Fruit fly (Drosophila melanogaster): ENCODE measurements around the gene Kcmf1.

Kcmf1 gene

dm6 chr3R:9055119-9056105 is 40.7 kb upstream of the Kcmf1 start (continued):
- TF ChIP-seq CG12659 (GFP tag; optimal IDR thresholded peaks at IDR 0.05) (peak; percentile 92), Hr51 (GFP tag; optimal IDR thresholded peaks at IDR 0.05) (peak; percentile 66 to 95), ac (GFP tag; optimal IDR thresholded peaks at IDR 0.05) (peak; percentile 38), NK7.1 (GFP tag; optimal IDR thresholded peaks at IDR 0.05) (peak; percentile 37), croc (GFP tag; conservative IDR thresholded peaks at IDR 0.05) (peak; percentile 82), CG13123 (GFP tag; optimal IDR thresholded peaks at IDR 0.05) (peak; percentile 82), Hr39 (optimal IDR thresholded peaks at IDR 0.05) (no peak), CG6791 (GFP tag; IDR thresholded peaks at IDR 0.05; ENCODE audit: partially characterized antibody) (no peak), CG10543 (GFP tag; optimal IDR thresholded peaks at IDR 0.05) (peak; percentile 37), CG10274 (GFP tag; optimal IDR thresholded peaks at IDR 0.05) (peak; percentile 92), Bdp1 (GFP tag; optimal IDR thresholded peaks at IDR 0.05) (peak; percentile 23), CG2889 (GFP tag; IDR thresholded peaks at IDR 0.05) (no peak), stc (GFP tag; IDR thresholded peaks at IDR 0.05) (no peak), gem (tag; optimal IDR thresholded peaks at IDR 0.05) (peak; percentile 97), ap (GFP tag; IDR thresholded peaks at IDR 0.05) (no peak), sc (optimal IDR thresholded peaks at IDR 0.05) (no peak), sc (GFP tag; optimal IDR thresholded peaks at IDR 0.05) (peak; percentile 79), CG10959 (GFP tag; IDR thresholded peaks at IDR 0.05) (no peak), lola (GFP tag; optimal IDR thresholded peaks at IDR 0.05) (peak in 1 of 3 experiments; percentile 89), nerfin-2 (GFP tag; IDR thresholded peaks at IDR 0.05; ENCODE audit: partially characterized antibody) (no peak), CG34224 (GFP tag; IDR thresholded peaks at IDR 0.05; ENCODE audit: partially characterized antibody) (no peak), CG11560 (tag; IDR thresholded peaks at IDR 0.05) (no peak), CG31224 (GFP tag; IDR thresholded peaks at IDR 0.05) (no peak), nerfin-1 (tag; optimal IDR thresholded peaks at IDR 0.05) (peak; percentile 91), CG6683 (GFP tag; optimal IDR thresholded peaks at IDR 0.05) (peak; percentile 88), CG12769 (tag; optimal IDR thresholded peaks at IDR 0.05) (peak; percentile 91), CG15696 (tag; optimal IDR thresholded peaks at IDR 0.05) (peak; percentile 77), CG1792 (GFP tag; optimal IDR thresholded peaks at IDR 0.05) (peak; percentile 62), sob (GFP tag; IDR thresholded peaks at IDR 0.05) (no peak), Dfd (GFP tag; optimal IDR thresholded peaks at IDR 0.05) (no peak), pum (GFP tag; optimal IDR thresholded peaks at IDR 0.05) (peak; percentile 61), Camta (GFP tag; optimal IDR thresholded peaks at IDR 0.05) (peak; percentile 69), CG15073 (GFP tag; optimal IDR thresholded peaks at IDR 0.05) (peak; percentile 47), usp (GFP tag; optimal IDR thresholded peaks at IDR 0.05) (no peak), CG17186 (GFP tag; optimal IDR thresholded peaks at IDR 0.05) (peak; percentile 54), gfzf (GFP tag; optimal IDR thresholded peaks at IDR 0.05) (no peak), slp2 (GFP tag; optimal IDR thresholded peaks at IDR 0.05) (peak; percentile 33), CG12219 (GFP tag; optimal IDR thresholded peaks at IDR 0.05) (peak; percentile 92), NfI (GFP tag; optimal IDR thresholded peaks at IDR 0.05) (peak; percentile 90), cad (GFP tag; optimal IDR thresholded peaks at IDR 0.05) (no peak), slou (GFP tag; optimal IDR thresholded peaks at IDR 0.05) (peak; percentile 58), NC2α (GFP tag; optimal IDR thresholded peaks at IDR 0.05) (peak; percentile 46), ind (GFP tag; optimal IDR thresholded peaks at IDR 0.05) (peak; percentile 93), jigr1 (GFP tag; IDR thresholded peaks at IDR 0.05) (no peak), pb (GFP tag; optimal IDR thresholded peaks at IDR 0.05) (peak; percentile 81), NFAT (GFP tag; IDR thresholded peaks at IDR 0.05) (no peak), phol (tag; optimal IDR thresholded peaks at IDR 0.05) (peak; percentile 94), CG7839 (tag; optimal IDR thresholded peaks at IDR 0.05) (peak; percentile 98), ase (GFP tag; IDR thresholded peaks at IDR 0.05) (no peak)
